Worm (Caenorhabditis elegans) whole organism, L3 larva: Measurements from ENCODE around the gene hal-2.

Experiments
- snpc-4 ChIP-seq: fragments of 150-350 bp; optimal IDR thresholded peaks from 2 replicates; lab custom pipeline; 2014; ENCODE audit warnings: missing biosample characterization, missing genetic modification characterization
- unc-39 ChIP-seq: sonication (generic microtip); optimal IDR thresholded peaks from 4 replicates; lab custom pipeline; 2017; ENCODE audit warnings: missing biosample characterization, missing genetic modification characterization
- zag-1 ChIP-seq: fragments of 150-350 bp; optimal IDR thresholded peaks from 2 replicates; lab custom pipeline; 2014; ENCODE audit warnings: missing biosample characterization, missing genetic modification characterization

ce11 chrIII:10108995-10109394, 20.3 kb upstream of the hal-2 start, which contains the start of gene T16H12.9:
- no peak for TF ChIP-seq snpc-4
- TF ChIP-seq unc-39 (tag; lab: Kevin White, UChicago): no peak
- TF ChIP-seq zag-1 (tag; lab: Kevin White, UChicago): no peak
